Fruit fly (Drosophila melanogaster) whole organism, embryonic: ENCODE data around the gene Acp76A.

ENCODE experiments used
- ATbp ChIP-seq: fragments of 200-800 bp; sonication (Bioruptor generic); optimal IDR thresholded peaks from 2 replicates; lab custom pipeline; 2017; ENCODE audit warnings: missing biosample characterization, mild to moderate bottlenecking, missing genetic modification characterization, missing genetic modification reagents
- B-H2 ChIP-seq: fragments of 200-800 bp; sonication (Bioruptor generic); optimal IDR thresholded peaks from 2 replicates; lab custom pipeline; 2018; ENCODE audit warnings: missing biosample characterization, mild to moderate bottlenecking, missing genetic modification characterization
- CG10654 ChIP-seq: fragments of 200-800 bp; sonication (Bioruptor generic); optimal IDR thresholded peaks from 2 replicates; lab custom pipeline; 2016; ENCODE audit warnings: missing biosample characterization, missing genetic modification characterization
- CG11085 ChIP-seq: fragments of 200-800 bp; sonication (Bioruptor generic); IDR thresholded peaks from 2 replicates; pipeline ENCODE4 v1.3.6; 2022; ENCODE audit warnings: missing biosample characterization, missing genetic modification characterization
- CG11695 ChIP-seq: fragments of 200-800 bp; sonication (Bioruptor generic); IDR thresholded peaks from 3 replicates; pipeline ENCODE4 v1.3.6; 2022; ENCODE audit warnings: missing biosample characterization, missing genetic modification characterization
- CG12071 ChIP-seq: fragments of 200-800 bp; sonication (Bioruptor generic); optimal IDR thresholded peaks from 3 replicates; lab custom pipeline; 2018; ENCODE audit warnings: missing biosample characterization, mild to moderate bottlenecking, missing genetic modification characterization
- CG12299 ChIP-seq: fragments of 200-800 bp; sonication (Bioruptor generic); optimal IDR thresholded peaks from 2 replicates; lab custom pipeline; 2018; ENCODE audit warnings: missing biosample characterization, mild to moderate bottlenecking, missing genetic modification characterization
- CG15073 ChIP-seq: fragments of 200-800 bp; sonication (Bioruptor generic); optimal IDR thresholded peaks from 2 replicates; lab custom pipeline; 2016; ENCODE audit warnings: missing biosample characterization, missing genetic modification characterization
- CG15514 ChIP-seq: fragments of 200-800 bp; sonication (Bioruptor generic); optimal IDR thresholded peaks from 3 replicates; lab custom pipeline; 2017; ENCODE audit warnings: missing biosample characterization, missing genetic modification characterization, mild to moderate bottlenecking, moderate library complexity, missing genetic modification reagents
- CG17912 ChIP-seq: fragments of 200-800 bp; sonication (Bioruptor generic); optimal IDR thresholded peaks from 2 replicates; lab custom pipeline; 2018; ENCODE audit warnings: missing biosample characterization, mild to moderate bottlenecking, missing genetic modification characterization
- CG1832 ChIP-seq: fragments of 200-800 bp; sonication (Bioruptor generic); optimal IDR thresholded peaks from 2 replicates; lab custom pipeline; 2017; ENCODE audit warnings: missing biosample characterization, mild to moderate bottlenecking, missing genetic modification characterization, inconsistent platforms
- CG18476 ChIP-seq: fragments of 200-800 bp; sonication (Bioruptor generic); optimal IDR thresholded peaks from 2 replicates; lab custom pipeline; 2016; ENCODE audit warnings: missing biosample characterization, mild to moderate bottlenecking, missing genetic modification characterization
- CG2199 ChIP-seq: fragments of 200-800 bp; sonication (Bioruptor generic); IDR thresholded peaks from 3 replicates; pipeline ENCODE4 v1.3.6; 2022; ENCODE audit warnings: missing biosample characterization, missing genetic modification characterization
- CG4707 ChIP-seq: fragments of 200-800 bp; sonication (Bioruptor generic); optimal IDR thresholded peaks from 2 replicates; lab custom pipeline; 2018; ENCODE audit warnings: missing biosample characterization, mild to moderate bottlenecking, missing genetic modification characterization, moderate library complexity
- CG6765 ChIP-seq: fragments of 200-800 bp; sonication (Bioruptor generic); optimal IDR thresholded peaks from 3 replicates; lab custom pipeline; 2017; ENCODE audit warnings: missing biosample characterization, mild to moderate bottlenecking, missing genetic modification characterization
- CG6791 ChIP-seq: fragments of 200-800 bp; sonication (Bioruptor generic); IDR thresholded peaks from 3 replicates; pipeline ENCODE4 v1.3.6; 2022; ENCODE audit warnings: missing biosample characterization, missing genetic modification characterization; ENCODE audit not compliant: partially characterized antibody
- CG6854 ChIP-seq: fragments of 200-800 bp; sonication (Bioruptor generic); optimal IDR thresholded peaks from 3 replicates; lab custom pipeline; 2017; ENCODE audit warnings: missing biosample characterization, mild to moderate bottlenecking, missing genetic modification characterization
- CG7987 ChIP-seq: fragments of 200-800 bp; sonication (Bioruptor generic); optimal IDR thresholded peaks from 2 replicates; lab custom pipeline; 2018; ENCODE audit warnings: missing biosample characterization, mild to moderate bottlenecking, missing genetic modification characterization, moderate library complexity
- CG9215 ChIP-seq: fragments of 200-800 bp; sonication (Bioruptor generic); IDR thresholded peaks from 2 replicates; pipeline ENCODE4 v1.3.6; 2022; ENCODE audit warnings: missing biosample characterization, missing genetic modification characterization
- CG9932 ChIP-seq: fragments of 200-800 bp; sonication (Bioruptor generic); IDR thresholded peaks from 2 replicates; pipeline ENCODE4 v1.3.6; 2022; ENCODE audit warnings: missing biosample characterization, missing genetic modification characterization
- CrebB ChIP-seq: fragments of 200-800 bp; sonication (Bioruptor generic); optimal IDR thresholded peaks from 3 replicates; lab custom pipeline; 2018; ENCODE audit warnings: missing biosample characterization, mild to moderate bottlenecking, missing genetic modification characterization
- Dek ChIP-seq: fragments of 200-800 bp; sonication (Bioruptor generic); optimal IDR thresholded peaks from 3 replicates; lab custom pipeline; 2019; ENCODE audit warnings: missing biosample characterization, mild to moderate bottlenecking, missing genetic modification characterization, moderate library complexity
- E2f1 ChIP-seq: fragments of 200-800 bp; sonication (Bioruptor generic); IDR thresholded peaks from 2 replicates; pipeline ENCODE4 v1.3.6; 2022; ENCODE audit warnings: missing biosample characterization, missing genetic modification characterization
- ERR ChIP-seq: fragments of 200-800 bp; sonication (Bioruptor generic); optimal IDR thresholded peaks from 2 replicates; lab custom pipeline; 2016; ENCODE audit warnings: missing biosample characterization, missing genetic modification characterization
- Ets65A ChIP-seq: fragments of 200-800 bp; sonication (Bioruptor generic); peaks from one replicate; lab custom pipeline; 2016; ENCODE audit warnings: missing biosample characterization, missing genetic modification characterization
- HLH54F ChIP-seq: fragments of 200-800 bp; sonication (Bioruptor generic); optimal IDR thresholded peaks from 3 replicates; lab custom pipeline; 2016; ENCODE audit warnings: missing biosample characterization, missing genetic modification characterization
- Med ChIP-seq: fragments of 200-800 bp; sonication (Bioruptor generic); peaks from one replicate; lab custom pipeline; 2016; ENCODE audit warnings: missing biosample characterization, missing genetic modification characterization, mild to moderate bottlenecking, inconsistent platforms, moderate library complexity
- Mrtf ChIP-seq: fragments of 200-800 bp; sonication (Bioruptor generic); IDR thresholded peaks from 3 replicates; pipeline ENCODE4 v1.3.6; 2022; ENCODE audit warnings: missing biosample characterization, missing genetic modification characterization
- NC2β ChIP-seq: fragments of 200-800 bp; sonication (Bioruptor generic); optimal IDR thresholded peaks from 2 replicates; lab custom pipeline; 2016; ENCODE audit warnings: missing biosample characterization, missing genetic modification characterization
- NK7.1 ChIP-seq: fragments of 200-800 bp; sonication (Bioruptor generic); optimal IDR thresholded peaks from 3 replicates; lab custom pipeline; 2016; ENCODE audit warnings: missing biosample characterization, missing genetic modification characterization
- Nf-YC ChIP-seq: fragments of 200-800 bp; optimal IDR thresholded peaks from 3 replicates; lab custom pipeline; 2019; ENCODE audit warnings: missing biosample characterization, mild to moderate bottlenecking, missing genetic modification characterization, moderate library complexity
- PHDP ChIP-seq: fragments of 200-800 bp; sonication (Bioruptor generic); optimal IDR thresholded peaks from 3 replicates; lab custom pipeline; 2018; ENCODE audit warnings: missing biosample characterization, mild to moderate bottlenecking, missing genetic modification characterization, moderate library complexity
- Pdp1 ChIP-seq, 2 experiments: fragments of 200-800 bp; sonication (Bioruptor generic); optimal IDR thresholded peaks; 3 replicates each; lab custom pipeline; 2016; ENCODE audit warnings: missing biosample characterization in 2 of 2, missing genetic modification characterization in 2 of 2, mild to moderate bottlenecking in 1 of 2, moderate library complexity in 1 of 2
- YL-1 ChIP-seq: fragments of 200-800 bp; sonication (Bioruptor generic); optimal IDR thresholded peaks from 3 replicates; lab custom pipeline; 2017; ENCODE audit warnings: missing biosample characterization, mild to moderate bottlenecking, missing genetic modification characterization
- abd-A ChIP-seq: fragments of 200-800 bp; sonication (Bioruptor generic); optimal IDR thresholded peaks from 3 replicates; lab custom pipeline; 2019; ENCODE audit warnings: missing biosample characterization, mild to moderate bottlenecking, missing genetic modification characterization, moderate library complexity
- bowl ChIP-seq: fragments of 200-800 bp; sonication (Bioruptor generic); IDR thresholded peaks from 2 replicates; pipeline ENCODE4 v1.3.6; 2022; ENCODE audit warnings: missing biosample characterization, missing genetic modification characterization
- cg ChIP-seq: fragments of 200-800 bp; sonication (Bioruptor generic); optimal IDR thresholded peaks from 3 replicates; lab custom pipeline; 2019; ENCODE audit warnings: missing biosample characterization, mild to moderate bottlenecking, missing genetic modification characterization, moderate library complexity
- chn ChIP-seq: fragments of 200-800 bp; sonication (Bioruptor generic); optimal IDR thresholded peaks from 2 replicates; lab custom pipeline; 2016; ENCODE audit warnings: missing biosample characterization, missing genetic modification characterization
- crol ChIP-seq: fragments of 200-800 bp; sonication (Bioruptor generic); IDR thresholded peaks from 2 replicates; pipeline ENCODE4 v1.3.6; 2022; ENCODE audit warnings: missing biosample characterization, missing genetic modification characterization
- dmrt99B ChIP-seq: fragments of 200-800 bp; sonication (Bioruptor generic); optimal IDR thresholded peaks from 2 replicates; lab custom pipeline; 2018; ENCODE audit warnings: missing biosample characterization, mild to moderate bottlenecking, missing genetic modification characterization, moderate library complexity
- eyg ChIP-seq: fragments of 200-800 bp; sonication (Bioruptor generic); optimal IDR thresholded peaks from 3 replicates; lab custom pipeline; 2016; ENCODE audit warnings: missing biosample characterization, missing genetic modification characterization
- hth ChIP-seq: fragments of >200 bp; optimal IDR thresholded peaks from 2 replicates; lab custom pipeline; 2017; ENCODE audit warnings: inconsistent platforms
- jing ChIP-seq: fragments of 200-800 bp; sonication (Bioruptor generic); optimal IDR thresholded peaks from 2 replicates; lab custom pipeline; 2018; ENCODE audit warnings: missing biosample characterization, mild to moderate bottlenecking, missing genetic modification characterization
- klu ChIP-seq: fragments of 200-800 bp; sonication (Bioruptor generic); IDR thresholded peaks from 2 replicates; pipeline ENCODE4 v1.3.6; 2022; ENCODE audit warnings: missing biosample characterization, missing genetic modification characterization
- lbe ChIP-seq: fragments of 200-800 bp; sonication (Bioruptor generic); optimal IDR thresholded peaks from 2 replicates; lab custom pipeline; 2016; ENCODE audit warnings: missing biosample characterization, mild to moderate bottlenecking, missing genetic modification characterization
- p53 ChIP-seq: fragments of 200-800 bp; sonication (Bioruptor generic); optimal IDR thresholded peaks from 2 replicates; lab custom pipeline; 2016; ENCODE audit warnings: missing biosample characterization, missing genetic modification characterization
- slbo ChIP-seq: fragments of 200-800 bp; sonication (Bioruptor generic); IDR thresholded peaks from 2 replicates; pipeline ENCODE4 v1.3.6; 2022; ENCODE audit warnings: missing biosample characterization, missing genetic modification characterization
- unc-4 ChIP-seq: fragments of 200-800 bp; sonication (Bioruptor generic); IDR thresholded peaks from 2 replicates; pipeline ENCODE4 v1.3.6; 2022; ENCODE audit warnings: missing biosample characterization, missing genetic modification characterization; ENCODE audit not compliant: partially characterized antibody
- vfl ChIP-seq: fragments of 200-800 bp; sonication (Bioruptor generic); optimal IDR thresholded peaks from 2 replicates; lab custom pipeline; 2016; ENCODE audit warnings: missing biosample characterization, missing genetic modification characterization

Acp76A gene

dm6 chr3L:19092125-19093058, 40.6 kb upstream of the Acp76A start, which contains the start of gene MESR6 (continued):
- TF ChIP-seq dmrt99B (tag; lab: Kevin White, UChicago) (peak; percentile 54), eyg (GFP tag; lab: Kevin White, UChicago) (no peak), CG6765 (GFP tag; lab: Kevin White, UChicago) (no peak), CG18476 (GFP tag; lab: Kevin White, UChicago) (no peak), lbe (peak; percentile 21), ATbp (GFP tag; lab: Kevin White, UChicago) (no peak), PHDP (tag; lab: Kevin White, UChicago) (peak; percentile 29), Pdp1 (GFP tag; optimal IDR thresholded peaks at IDR 0.05; lab: Kevin White, UChicago) (peak in 1 of 2 experiments; percentile 28), CG6791 (GFP tag; lab: Robert Waterston, UW) (peak; percentile 84), crol (GFP tag; lab: Robert Waterston, UW) (peak; percentile 87), CrebB (no peak), HLH54F (GFP tag; lab: Kevin White, UChicago) (no peak), hth (no peak), CG2199 (GFP tag; lab: Robert Waterston, UW) (no peak), vfl (GFP tag; lab: Kevin White, UChicago) (no peak), CG6854 (GFP tag; lab: Kevin White, UChicago) (no peak), E2f1 (peak; percentile 46; the same call in 1 of the 2 replicates), CG4707 (no peak), CG7987 (GFP tag; lab: Kevin White, UChicago) (peak; percentile 5), abd-A (tag; lab: Kevin White, UChicago) (no peak), Dek (tag; lab: Kevin White, UChicago) (peak; percentile 63), bowl (peak; percentile 45; the same call in 1 of the 2 replicates), NK7.1 (GFP tag; lab: Kevin White, UChicago) (no peak), CG11695 (peak; percentile 28; the same call in 1 of the 3 replicates), Med (GFP tag; lab: Kevin White, UChicago) (peak; percentile 71), p53 (no peak), ERR (GFP tag; lab: Kevin White, UChicago) (no peak), chn (GFP tag; lab: Kevin White, UChicago) (no peak), CG15073 (no peak), CG12299 (no peak), Mrtf (GFP tag; lab: Robert Waterston, UW) (no peak), CG9932 (GFP tag; lab: Robert Waterston, UW) (peak; percentile 3; the same call in 1 of the 2 replicates), jing (GFP tag; lab: Kevin White, UChicago) (no peak), NC2β (no peak), Nf-YC (tag; lab: Kevin White, UChicago) (no peak), cg (GFP tag; lab: Kevin White, UChicago) (no peak), klu (GFP tag; lab: Robert Waterston, UW) (no peak; the same call in 1 of the 2 replicates), CG10654 (GFP tag; lab: Kevin White, UChicago) (no peak), YL-1 (peak; percentile 46), CG15514 (GFP tag; lab: Kevin White, UChicago) (peak; percentile 24), CG11085 (GFP tag; lab: Robert Waterston, UW) (no peak), slbo (GFP tag; lab: Robert Waterston, UW) (peak; percentile 19; the same call in 1 of the 2 replicates), CG17912 (peak; percentile 21), Ets65A (GFP tag; lab: Kevin White, UChicago) (no peak), CG1832 (GFP tag; lab: Kevin White, UChicago) (no peak), unc-4 (GFP tag; lab: Robert Waterston, UW) (peak; percentile 85), B-H2 (GFP tag; lab: Kevin White, UChicago) (peak; percentile 13), CG9215 (GFP tag; lab: Robert Waterston, UW) (no peak), CG12071 (GFP tag; lab: Kevin White, UChicago) (no peak)
